Worm (Caenorhabditis elegans) whole organism, late embryonic: ENCODE data around the gene col-91.

Experiments used
- C08G9.2 ChIP-seq: sonication (generic microtip); optimal IDR thresholded peaks from 2 replicates; lab custom pipeline; 2016; ENCODE audit warnings: mild to moderate bottlenecking, missing genetic modification characterization, moderate library complexity, missing compliant biosample characterization
- F13H6.1 ChIP-seq: sonication (generic microtip); optimal IDR thresholded peaks from 2 replicates; lab custom pipeline; 2016; ENCODE audit warnings: missing genetic modification characterization, missing compliant biosample characterization
- K09A11.1 ChIP-seq: sonication (generic microtip); optimal IDR thresholded peaks from 2 replicates; lab custom pipeline; 2017; ENCODE audit warnings: antibody characterized with exemption, mild to moderate bottlenecking, missing genetic modification characterization, missing compliant biosample characterization; ENCODE audit not compliant: insufficient read depth
- Y22D7AL.16 ChIP-seq: sonication (generic microtip); optimal IDR thresholded peaks from 2 replicates; lab custom pipeline; 2016; ENCODE audit warnings: missing genetic modification characterization, missing compliant biosample characterization
- ama-1 ChIP-seq: fragments of 150-350 bp; optimal IDR thresholded peaks from 2 replicates; lab custom pipeline; 2014
- ceh-14 ChIP-seq: sonication (generic microtip); optimal IDR thresholded peaks from 2 replicates; lab custom pipeline; 2016; ENCODE audit warnings: missing genotype, missing genetic modification characterization, missing compliant biosample characterization
- ceh-18 ChIP-seq: sonication (generic microtip); optimal IDR thresholded peaks from 2 replicates; lab custom pipeline; 2016; ENCODE audit warnings: missing genetic modification characterization, missing compliant biosample characterization
- ceh-2 ChIP-seq: sonication (generic microtip); optimal IDR thresholded peaks from 2 replicates; lab custom pipeline; 2016; ENCODE audit warnings: missing genotype, missing genetic modification characterization, missing compliant biosample characterization
- ceh-22 ChIP-seq: sonication (generic microtip); optimal IDR thresholded peaks from 2 replicates; lab custom pipeline; 2017; ENCODE audit warnings: missing biosample characterization, missing genetic modification characterization
- ceh-24 ChIP-seq: sonication (generic microtip); optimal IDR thresholded peaks from 2 replicates; lab custom pipeline; 2016; ENCODE audit warnings: mild to moderate bottlenecking, missing genetic modification characterization, missing compliant biosample characterization
- ceh-30 ChIP-seq: fragments of 150-350 bp; optimal IDR thresholded peaks from 2 replicates; lab custom pipeline; 2014; ENCODE audit warnings: missing biosample characterization, missing genetic modification characterization
- ceh-31 ChIP-seq: sonication (generic microtip); optimal IDR thresholded peaks from 2 replicates; lab custom pipeline; 2016; ENCODE audit warnings: missing genetic modification characterization, missing compliant biosample characterization
- ceh-34 ChIP-seq: sonication (generic microtip); optimal IDR thresholded peaks from 2 replicates; lab custom pipeline; 2016; ENCODE audit warnings: mild to moderate bottlenecking, missing genetic modification characterization, missing compliant biosample characterization
- ceh-48 ChIP-seq: sonication (generic microtip); optimal IDR thresholded peaks from 2 replicates; lab custom pipeline; 2016; ENCODE audit warnings: missing genetic modification characterization, inconsistent platforms, missing compliant biosample characterization
- ceh-9 ChIP-seq: sonication (generic microtip); optimal IDR thresholded peaks from 2 replicates; lab custom pipeline; 2016; ENCODE audit warnings: mild to moderate bottlenecking, missing genetic modification characterization, inconsistent platforms, missing compliant biosample characterization
- che-1 ChIP-seq: sonication (generic microtip); optimal IDR thresholded peaks from 2 replicates; lab custom pipeline; 2016; ENCODE audit warnings: mild to moderate bottlenecking, missing genetic modification characterization, missing compliant biosample characterization
- dmd-4 ChIP-seq: sonication (generic microtip); optimal IDR thresholded peaks from 2 replicates; lab custom pipeline; 2016; ENCODE audit warnings: borderline replicate concordance, missing genetic modification characterization, missing compliant biosample characterization
- elt-2 ChIP-seq: sonication (generic microtip); optimal IDR thresholded peaks from 2 replicates; lab custom pipeline; 2016; ENCODE audit warnings: missing genetic modification reagents, missing genetic modification characterization, missing compliant biosample characterization
- elt-4 ChIP-seq: sonication (generic microtip); optimal IDR thresholded peaks from 2 replicates; lab custom pipeline; 2016; ENCODE audit warnings: missing genetic modification characterization, missing compliant biosample characterization
- eyg-1 ChIP-seq: sonication (generic microtip); optimal IDR thresholded peaks from 2 replicates; lab custom pipeline; 2016; ENCODE audit warnings: missing genotype, missing genetic modification characterization, missing compliant biosample characterization
- fkh-10 ChIP-seq: fragments of 150-350 bp; optimal IDR thresholded peaks from 2 replicates; lab custom pipeline; 2014; ENCODE audit warnings: missing biosample characterization, missing genetic modification reagents, missing genetic modification characterization
- fkh-6 ChIP-seq: sonication (generic microtip); optimal IDR thresholded peaks from 2 replicates; lab custom pipeline; 2016; ENCODE audit warnings: missing genetic modification characterization, missing compliant biosample characterization
- gmeb-2 ChIP-seq: sonication (generic microtip); optimal IDR thresholded peaks from 2 replicates; lab custom pipeline; 2016; ENCODE audit warnings: missing genetic modification characterization, inconsistent platforms, missing compliant biosample characterization
- hlh-13 ChIP-seq: fragments of 200-800 bp; sonication (Bioruptor generic); optimal IDR thresholded peaks from 2 replicates; lab custom pipeline; 2018; ENCODE audit warnings: mild to moderate bottlenecking, missing genetic modification characterization, missing compliant biosample characterization
- hlh-15 ChIP-seq: sonication (generic microtip); optimal IDR thresholded peaks from 2 replicates; lab custom pipeline; 2016; ENCODE audit warnings: missing genetic modification characterization, missing compliant biosample characterization
- hlh-30 ChIP-seq: sonication (generic microtip); optimal IDR thresholded peaks from 2 replicates; lab custom pipeline; 2017; ENCODE audit warnings: antibody characterized with exemption, missing genetic modification characterization, missing compliant biosample characterization; ENCODE audit not compliant: insufficient read depth
- hlh-8 ChIP-seq: sonication (generic microtip); optimal IDR thresholded peaks from 2 replicates; lab custom pipeline; 2016; ENCODE audit warnings: missing genotype, missing genetic modification characterization, missing compliant biosample characterization
- nfya-1 ChIP-seq: sonication (generic microtip); optimal IDR thresholded peaks from 2 replicates; lab custom pipeline; 2017; ENCODE audit warnings: missing genetic modification characterization, mild to moderate bottlenecking, missing compliant biosample characterization, antibody characterized with exemption, moderate library complexity
- nhr-232 ChIP-seq: sonication (generic microtip); optimal IDR thresholded peaks from 2 replicates; lab custom pipeline; 2016; ENCODE audit warnings: missing genetic modification characterization, missing compliant biosample characterization
- odd-2 ChIP-seq: sonication (generic microtip); optimal IDR thresholded peaks from 2 replicates; lab custom pipeline; 2017; ENCODE audit warnings: antibody characterized with exemption, mild to moderate bottlenecking, missing genetic modification characterization, missing compliant biosample characterization
- pat-9 ChIP-seq: fragments of 200-800 bp; sonication (Bioruptor generic); optimal IDR thresholded peaks from 2 replicates; lab custom pipeline; 2018; ENCODE audit warnings: mild to moderate bottlenecking, missing genetic modification characterization, moderate library complexity, missing compliant biosample characterization
- pax-1 ChIP-seq: fragments of 150-350 bp; optimal IDR thresholded peaks from 2 replicates; lab custom pipeline; 2014; ENCODE audit warnings: missing biosample characterization, missing genetic modification characterization
- pha-4 ChIP-seq: fragments of 150-350 bp; optimal IDR thresholded peaks from 2 replicates; lab custom pipeline; 2018; ENCODE audit warnings: missing biosample characterization, missing genetic modification reagents, missing genetic modification characterization
- pros-1 ChIP-seq: fragments of 150-350 bp; optimal IDR thresholded peaks from 2 replicates; lab custom pipeline; 2014; ENCODE audit warnings: missing biosample characterization, missing genetic modification reagents, missing genetic modification characterization
- ref-2 ChIP-seq: sonication (generic microtip); optimal IDR thresholded peaks from 2 replicates; lab custom pipeline; 2016; ENCODE audit warnings: missing genetic modification characterization, missing compliant biosample characterization
- rnt-1 ChIP-seq: sonication (generic microtip); optimal IDR thresholded peaks from 2 replicates; lab custom pipeline; 2016; ENCODE audit warnings: missing genetic modification characterization, missing compliant biosample characterization
- sdc-2 ChIP-seq: sonication (generic microtip); optimal IDR thresholded peaks from 2 replicates; lab custom pipeline; 2016; ENCODE audit warnings: missing genotype, missing genetic modification characterization, missing compliant biosample characterization
- syd-9 ChIP-seq: sonication (generic microtip); optimal IDR thresholded peaks from 2 replicates; lab custom pipeline; 2016; ENCODE audit warnings: mild to moderate bottlenecking, missing genetic modification characterization, moderate library complexity, missing compliant biosample characterization
- ttx-3 ChIP-seq: sonication (generic microtip); optimal IDR thresholded peaks from 2 replicates; lab custom pipeline; 2016; ENCODE audit warnings: missing genetic modification reagents, missing genetic modification characterization, missing compliant biosample characterization
- unc-3 ChIP-seq, 2 experiments: fragments of 200-800 bp in 1 of 2; sonication (Bioruptor generic) in 1 of 2; sonication (generic microtip) in 1 of 2; conservative IDR thresholded peaks in 1 of 2; optimal IDR thresholded peaks in 1 of 2; 2 replicates each; pipeline versions ENCODE4 v1.3.6 to Lab custom; 2016 to 2022; ENCODE audit warnings: missing compliant biosample characterization in 2 of 2, missing genetic modification characterization in 2 of 2, missing genetic modification reagents in 1 of 2
- unc-86 ChIP-seq: sonication (generic microtip); optimal IDR thresholded peaks from 2 replicates; lab custom pipeline; 2016; ENCODE audit warnings: missing genetic modification characterization, missing compliant biosample characterization
- zip-5 ChIP-seq: sonication (generic microtip); optimal IDR thresholded peaks from 2 replicates; lab custom pipeline; 2016; ENCODE audit warnings: missing genetic modification characterization, missing compliant biosample characterization

col-91 gene

ce11 chrIII:8263377-8263776 lies at the start of gene col-91:
TSS of gene col-91 (minus strand) at chrIII:8263664.
- no peak for TF ChIP-seq unc-3 (GFP tag; conservative IDR thresholded peaks at IDR 0.05; lab: Robert Waterston, UW)
- TF ChIP-seq unc-3 (tag; optimal IDR thresholded peaks at IDR 0.05; lab: Kevin White, UChicago) = no peak
- TF ChIP-seq C08G9.2 (tag; lab: Kevin White, UChicago) = no peak
- TF ChIP-seq ttx-3 (tag; lab: Kevin White, UChicago) = no peak
- no peak for TF ChIP-seq dmd-4 (tag; lab: Kevin White, UChicago)
- TF ChIP-seq ceh-48 (tag; lab: Kevin White, UChicago) = no peak
- TF ChIP-seq rnt-1 = no peak
- no peak for TF ChIP-seq ref-2
- no peak for TF ChIP-seq ceh-24 (tag; lab: Kevin White, UChicago)
- no peak for TF ChIP-seq pha-4
- no peak for TF ChIP-seq pros-1 (tag; lab: Kevin White, UChicago)
- TF ChIP-seq K09A11.1 (tag; lab: Kevin White, UChicago) = no peak
- TF ChIP-seq, all 69 proteins: peak for 0

- TF ChIP-seq ref-2 (no peak), ceh-18 (tag; lab: Kevin White, UChicago) (no peak), odd-2 (tag; lab: Kevin White, UChicago) (no peak), elt-4 (tag; lab: Kevin White, UChicago) (no peak), hlh-13 (GFP tag; lab: Kevin White, UChicago) (no peak), pax-1 (no peak), ceh-2 (tag; lab: Kevin White, UChicago) (no peak), K09A11.1 (tag; lab: Kevin White, UChicago) (no peak), gmeb-2 (no peak), F13H6.1 (no peak), ceh-14 (tag; lab: Kevin White, UChicago) (no peak), hlh-8 (tag; lab: Kevin White, UChicago) (no peak), hlh-15 (tag; lab: Kevin White, UChicago) (no peak), nhr-232 (tag; lab: Kevin White, UChicago) (no peak), hlh-30 (tag; lab: Kevin White, UChicago) (no peak), unc-86 (tag; lab: Kevin White, UChicago) (no peak), fkh-6 (tag; lab: Kevin White, UChicago) (no peak), nfya-1 (tag; lab: Kevin White, UChicago) (no peak), Y22D7AL.16 (no peak), eyg-1 (tag; lab: Kevin White, UChicago) (no peak)
These were observed 48.9 kb upstream of the col-91 start, which contains the start of gene F10E9.2 for ce11 chrIII:8312393-8312792. TSS of gene F10E9.2 (plus strand) at chrIII:8312693.

- peak; percentile 53 for TF ChIP-seq nfya-1 (tag; lab: Kevin White, UChicago)
- no peak for TF ChIP-seq elt-2 (tag; lab: Kevin White, UChicago)
- no peak for TF ChIP-seq ceh-34 (tag; lab: Kevin White, UChicago)
- no peak for TF ChIP-seq ceh-30 (tag; lab: Kevin White, UChicago)
- no peak for TF ChIP-seq ceh-22 (tag; lab: Kevin White, UChicago)
These were observed 47.0 kb upstream of the col-91 start, which contains the start of gene F10E9.3 for ce11 chrIII:8310239-8311057. TSS of gene F10E9.3 (plus strand) at chrIII:8311007.

- TF ChIP-seq che-1 (tag; lab: Kevin White, UChicago) (no peak), fkh-10 (GFP tag; lab: Kevin White, UChicago) (no peak), sdc-2 (tag; lab: Kevin White, UChicago) (no peak), zip-5 (tag; lab: Kevin White, UChicago) (no peak), ref-2 (no peak), C08G9.2 (tag; lab: Kevin White, UChicago) (no peak), ttx-3 (tag; lab: Kevin White, UChicago) (no peak), pax-1 (no peak), syd-9 (no peak), unc-86 (tag; lab: Kevin White, UChicago) (no peak), pros-1 (tag; lab: Kevin White, UChicago) (no peak), ama-1 (lab: Kevin White, UChicago) (no peak), pat-9 (tag; lab: Kevin White, UChicago) (no peak), ceh-31 (tag; lab: Kevin White, UChicago) (no peak), fkh-6 (tag; lab: Kevin White, UChicago) (no peak), ceh-9 (tag; lab: Kevin White, UChicago) (no peak), nfya-1 (tag; lab: Kevin White, UChicago) (no peak), hlh-8 (tag; lab: Kevin White, UChicago) (no peak)
- TF ChIP-seq, all 69 proteins: peak for 0
These were observed 44.8 kb upstream of the col-91 start, which contains the start of gene F10E9.4 for ce11 chrIII:8308238-8308637. TSS of gene F10E9.4 (plus strand) at chrIII:8308538.
